Fruit fly (Drosophila melanogaster) whole organism, embryonic: Measurements from ENCODE around the gene Npc2a.

Experiments used
- Bdp1 ChIP-seq: fragments of 200-800 bp; sonication (Bioruptor generic); optimal IDR thresholded peaks from 3 replicates; lab custom pipeline; 2016; ENCODE audit warnings: missing biosample characterization, missing genetic modification characterization
- Bgb ChIP-seq: fragments of 200-800 bp; sonication (Bioruptor generic); IDR thresholded peaks from 2 replicates; pipeline ENCODE4 v1.3.6; 2022; ENCODE audit warnings: missing biosample characterization, missing genetic modification characterization; ENCODE audit not compliant: partially characterized antibody
- CG10462 ChIP-seq: fragments of 200-800 bp; sonication (Bioruptor generic); optimal IDR thresholded peaks from 2 replicates; lab custom pipeline; 2016; ENCODE audit warnings: missing biosample characterization, missing genetic modification characterization
- CG11723 ChIP-seq: fragments of 200-800 bp; sonication (Bioruptor generic); optimal IDR thresholded peaks from 2 replicates; lab custom pipeline; 2017; ENCODE audit warnings: missing biosample characterization, mild to moderate bottlenecking, missing genetic modification characterization
- CG13287 ChIP-seq: fragments of 200-800 bp; sonication (Bioruptor generic); IDR thresholded peaks from 2 replicates; pipeline ENCODE4 v1.3.6; 2022; ENCODE audit warnings: missing biosample characterization, missing genetic modification characterization; ENCODE audit not compliant: partially characterized antibody
- CG16813 ChIP-seq: fragments of 200-800 bp; sonication (Bioruptor generic); IDR thresholded peaks from 3 replicates; pipeline ENCODE4 v1.3.6; 2022; ENCODE audit warnings: missing biosample characterization, missing genetic modification characterization; ENCODE audit not compliant: partially characterized antibody
- CG17328 ChIP-seq: fragments of 200-800 bp; sonication (Bioruptor generic); IDR thresholded peaks from 2 replicates; pipeline ENCODE4 v1.3.6; 2022; ENCODE audit warnings: missing biosample characterization, missing genetic modification characterization
- CG30431 ChIP-seq: fragments of 200-800 bp; sonication (Bioruptor generic); optimal IDR thresholded peaks from 2 replicates; lab custom pipeline; 2017; ENCODE audit warnings: missing biosample characterization, missing genetic modification characterization
- CG42726 ChIP-seq: fragments of 200-800 bp; sonication (Bioruptor generic); IDR thresholded peaks from 2 replicates; pipeline ENCODE4 v1.3.6; 2022; ENCODE audit warnings: missing biosample characterization, missing genetic modification characterization; ENCODE audit not compliant: partially characterized antibody
- CG4328 ChIP-seq: fragments of 200-800 bp; sonication (Bioruptor generic); optimal IDR thresholded peaks from 3 replicates; lab custom pipeline; 2017; ENCODE audit warnings: missing biosample characterization, missing genetic modification reagents, missing genetic modification characterization
- CG4424 ChIP-seq: fragments of 200-800 bp; sonication (Bioruptor generic); optimal IDR thresholded peaks from 3 replicates; lab custom pipeline; 2016; ENCODE audit warnings: missing biosample characterization, missing genetic modification characterization
- CG4617 ChIP-seq: fragments of 200-800 bp; sonication (Bioruptor generic); optimal IDR thresholded peaks from 3 replicates; lab custom pipeline; 2016; ENCODE audit warnings: missing biosample characterization, missing genetic modification characterization, borderline replicate concordance
- CG6272 ChIP-seq: fragments of 200-800 bp; sonication (Bioruptor generic); IDR thresholded peaks from 2 replicates; pipeline ENCODE4 v1.3.6; 2022; ENCODE audit warnings: missing biosample characterization, missing genetic modification characterization
- CG6791 ChIP-seq: fragments of 200-800 bp; sonication (Bioruptor generic); IDR thresholded peaks from 3 replicates; pipeline ENCODE4 v1.3.6; 2022; ENCODE audit warnings: missing biosample characterization, missing genetic modification characterization; ENCODE audit not compliant: partially characterized antibody
- CG6813 ChIP-seq: fragments of 200-800 bp; sonication (Bioruptor generic); optimal IDR thresholded peaks from 2 replicates; lab custom pipeline; 2017; ENCODE audit warnings: missing biosample characterization, missing genetic modification characterization, mild to moderate bottlenecking, moderate library complexity, missing genetic modification reagents
- CG9817 ChIP-seq: fragments of 200-800 bp; sonication (Bioruptor generic); optimal IDR thresholded peaks from 2 replicates; lab custom pipeline; 2018; ENCODE audit warnings: missing biosample characterization, mild to moderate bottlenecking, missing genetic modification characterization, moderate library complexity
- CG9932 ChIP-seq: fragments of 200-800 bp; sonication (Bioruptor generic); IDR thresholded peaks from 2 replicates; pipeline ENCODE4 v1.3.6; 2022; ENCODE audit warnings: missing biosample characterization, missing genetic modification characterization
- CHES-1-like ChIP-seq: fragments of 200-800 bp; sonication (Bioruptor generic); optimal IDR thresholded peaks from 2 replicates; lab custom pipeline; 2016; ENCODE audit warnings: missing biosample characterization, missing genetic modification characterization
- Deaf1 ChIP-seq: fragments of 200-800 bp; optimal IDR thresholded peaks from 3 replicates; lab custom pipeline; 2019; ENCODE audit warnings: missing biosample characterization, mild to moderate bottlenecking, missing genetic modification characterization, moderate library complexity
- Med ChIP-seq: fragments of 200-800 bp; sonication (Bioruptor generic); peaks from one replicate; lab custom pipeline; 2016; ENCODE audit warnings: missing biosample characterization, missing genetic modification characterization, mild to moderate bottlenecking, inconsistent platforms, moderate library complexity
- NFAT ChIP-seq: fragments of 200-800 bp; sonication (Bioruptor generic); IDR thresholded peaks from 2 replicates; pipeline ENCODE4 v1.3.6; 2022; ENCODE audit warnings: missing biosample characterization, missing genetic modification characterization
- Opbp ChIP-seq: fragments of 200-800 bp; sonication (Bioruptor generic); IDR thresholded peaks from 3 replicates; pipeline ENCODE4 v1.3.6; 2022; ENCODE audit warnings: missing biosample characterization, missing genetic modification characterization; ENCODE audit not compliant: partially characterized antibody
- Pdp1 ChIP-seq, 2 experiments: fragments of 200-800 bp; sonication (Bioruptor generic); optimal IDR thresholded peaks; 3 replicates each; lab custom pipeline; 2016; ENCODE audit warnings: missing biosample characterization in 2 of 2, missing genetic modification characterization in 2 of 2, mild to moderate bottlenecking in 1 of 2, moderate library complexity in 1 of 2
- Scr ChIP-seq: fragments of 200-800 bp; sonication (Bioruptor generic); IDR thresholded peaks from 2 replicates; pipeline ENCODE4 v1.3.6; 2022; ENCODE audit warnings: missing biosample characterization, missing genetic modification characterization; ENCODE audit not compliant: partially characterized antibody
- Taf1 ChIP-seq: fragments of 200-800 bp; sonication (Bioruptor generic); IDR thresholded peaks from 2 replicates; pipeline ENCODE4 v1.3.6; 2022; ENCODE audit warnings: missing biosample characterization, missing genetic modification characterization
- YL-1 ChIP-seq: fragments of 200-800 bp; sonication (Bioruptor generic); optimal IDR thresholded peaks from 3 replicates; lab custom pipeline; 2017; ENCODE audit warnings: missing biosample characterization, mild to moderate bottlenecking, missing genetic modification characterization
- amos ChIP-seq: fragments of 200-800 bp; sonication (Bioruptor generic); IDR thresholded peaks from 2 replicates; pipeline ENCODE4 v1.3.6; 2022; ENCODE audit warnings: missing biosample characterization, missing genetic modification characterization; ENCODE audit not compliant: partially characterized antibody
- ase ChIP-seq: fragments of 200-800 bp; sonication (Bioruptor generic); IDR thresholded peaks from 3 replicates; pipeline ENCODE4 v1.3.6; 2022; ENCODE audit warnings: missing biosample characterization, missing genetic modification characterization
- bbx ChIP-seq: fragments of 200-800 bp; sonication (Bioruptor generic); IDR thresholded peaks from 2 replicates; pipeline ENCODE4 v1.3.6; 2022; ENCODE audit warnings: missing biosample characterization, missing genetic modification characterization; ENCODE audit not compliant: partially characterized antibody
- bsh ChIP-seq, 2 experiments: fragments of 200-800 bp; sonication (Bioruptor generic); optimal IDR thresholded peaks; 2 replicates each; lab custom pipeline; 2017 to 2018; ENCODE audit warnings: mild to moderate bottlenecking in 2 of 2, missing biosample characterization in 2 of 2, missing genetic modification characterization in 2 of 2, moderate library complexity in 1 of 2
- ci ChIP-seq: fragments of 200-800 bp; sonication (Bioruptor generic); IDR thresholded peaks from 3 replicates; pipeline ENCODE4 v1.3.6; 2022; ENCODE audit warnings: missing biosample characterization, missing genetic modification characterization
- croc ChIP-seq: fragments of 200-800 bp; sonication (Bioruptor generic); conservative IDR thresholded peaks from 3 replicates; pipeline ENCODE4 v1.3.6; 2022; ENCODE audit warnings: missing biosample characterization, missing genetic modification characterization
- emc ChIP-seq: fragments of 200-800 bp; sonication (Bioruptor generic); optimal IDR thresholded peaks from 2 replicates; lab custom pipeline; 2016; ENCODE audit warnings: missing biosample characterization, missing genetic modification characterization
- esg ChIP-seq: fragments of 200-800 bp; sonication (Bioruptor generic); conservative IDR thresholded peaks from 2 replicates; pipeline ENCODE4 v1.3.6; 2022; ENCODE audit warnings: missing biosample characterization, missing genetic modification characterization
- grn ChIP-seq: fragments of 200-800 bp; sonication (Bioruptor generic); optimal IDR thresholded peaks from 3 replicates; lab custom pipeline; 2017; ENCODE audit warnings: missing biosample characterization, missing genetic modification characterization
- kah ChIP-seq: fragments of 200-800 bp; sonication (Bioruptor generic); optimal IDR thresholded peaks from 2 replicates; lab custom pipeline; 2018; ENCODE audit warnings: missing biosample characterization, mild to moderate bottlenecking, missing genetic modification characterization
- knrl ChIP-seq: fragments of 200-800 bp; sonication (Bioruptor generic); IDR thresholded peaks from 3 replicates; pipeline ENCODE4 v1.3.6; 2022; ENCODE audit warnings: missing biosample characterization, missing genetic modification characterization; ENCODE audit not compliant: partially characterized antibody
- mam ChIP-seq: fragments of 200-800 bp; sonication (Bioruptor generic); optimal IDR thresholded peaks from 3 replicates; lab custom pipeline; 2016; ENCODE audit warnings: missing biosample characterization, missing genetic modification characterization
- nom ChIP-seq: fragments of 200-800 bp; sonication (Bioruptor generic); optimal IDR thresholded peaks from 2 replicates; lab custom pipeline; 2017; ENCODE audit warnings: missing biosample characterization, missing genetic modification characterization, mild to moderate bottlenecking, moderate library complexity, missing genetic modification reagents
- odd ChIP-seq: fragments of 200-800 bp; sonication (Bioruptor generic); optimal IDR thresholded peaks from 2 replicates; lab custom pipeline; 2017; ENCODE audit warnings: missing biosample characterization, mild to moderate bottlenecking, missing genetic modification characterization
- onecut ChIP-seq: fragments of 200-800 bp; sonication (Bioruptor generic); IDR thresholded peaks from 2 replicates; pipeline ENCODE4 v1.3.6; 2022; ENCODE audit warnings: missing biosample characterization, missing genetic modification characterization
- psq ChIP-seq: fragments of 200-800 bp; sonication (Bioruptor generic); optimal IDR thresholded peaks from 2 replicates; lab custom pipeline; 2017; ENCODE audit warnings: missing biosample characterization, missing genetic modification characterization
- scrt ChIP-seq: fragments of 200-800 bp; sonication (Bioruptor generic); optimal IDR thresholded peaks from 2 replicates; lab custom pipeline; 2018; ENCODE audit warnings: missing biosample characterization, mild to moderate bottlenecking, missing genetic modification characterization, moderate library complexity
- sima ChIP-seq: fragments of 200-800 bp; sonication (Bioruptor generic); optimal IDR thresholded peaks from 2 replicates; lab custom pipeline; 2016; ENCODE audit warnings: missing biosample characterization, missing genetic modification characterization
- tna ChIP-seq: fragments of 200-800 bp; sonication (Bioruptor generic); IDR thresholded peaks from 2 replicates; pipeline ENCODE4 v1.3.6; 2022; ENCODE audit warnings: missing biosample characterization, missing genetic modification characterization; ENCODE audit not compliant: partially characterized antibody
- toy ChIP-seq: fragments of 200-800 bp; sonication (Bioruptor generic); IDR thresholded peaks from 2 replicates; pipeline ENCODE4 v1.3.6; 2022; ENCODE audit warnings: missing biosample characterization, missing genetic modification characterization
- ttk ChIP-seq: fragments of 200-800 bp; sonication (Bioruptor generic); IDR thresholded peaks from 2 replicates; pipeline ENCODE4 v2.1.2; 2022; ENCODE audit warnings: missing biosample characterization, missing genetic modification characterization
- zen2 ChIP-seq: fragments of 200-800 bp; sonication (Bioruptor generic); IDR thresholded peaks from 3 replicates; pipeline ENCODE4 v1.3.6; 2022; ENCODE audit warnings: missing biosample characterization, missing genetic modification characterization; ENCODE audit not compliant: partially characterized antibody

Npc2a gene

dm6 chr2L:2011430-2011829, 23.3 kb downstream of the Npc2a start:
- TF ChIP-seq CG4617 (GFP tag; lab: Kevin White, UChicago) (no peak), bsh (GFP tag; optimal IDR thresholded peaks at IDR 0.05; lab: Kevin White, UChicago) (no peak), Deaf1 (peak; percentile 94), Taf1 (GFP tag; lab: Robert Waterston, UW) (no peak), toy (no peak), ttk (GFP tag; lab: Robert Waterston, UW) (no peak), CHES-1-like (GFP tag; lab: Kevin White, UChicago) (no peak), emc (GFP tag; lab: Kevin White, UChicago) (no peak), CG10462 (GFP tag; lab: Kevin White, UChicago) (no peak), CG17328 (GFP tag; lab: Robert Waterston, UW) (0 out of 2 replicates have a peak, but pooled peaks have one; percentile 11), CG13287 (GFP tag; lab: Robert Waterston, UW) (no peak), CG9817 (no peak), scrt (GFP tag; lab: Kevin White, UChicago) (peak; percentile 62), Med (no peak), esg (GFP tag; lab: Robert Waterston, UW) (no peak), kah (GFP tag; lab: Kevin White, UChicago) (no peak), CG11723 (no peak), psq (GFP tag; lab: Kevin White, UChicago) (no peak), YL-1 (GFP tag; lab: Kevin White, UChicago) (no peak), mam (GFP tag; lab: Kevin White, UChicago) (no peak), CG6813 (GFP tag; lab: Kevin White, UChicago) (no peak), CG4424 (GFP tag; lab: Kevin White, UChicago) (no peak), onecut (GFP tag; lab: Robert Waterston, UW) (peak; percentile 18; the same call in 1 of the 2 replicates), NFAT (0 out of 2 replicates have a peak, but pooled peaks have one; percentile 14)

DNA sequence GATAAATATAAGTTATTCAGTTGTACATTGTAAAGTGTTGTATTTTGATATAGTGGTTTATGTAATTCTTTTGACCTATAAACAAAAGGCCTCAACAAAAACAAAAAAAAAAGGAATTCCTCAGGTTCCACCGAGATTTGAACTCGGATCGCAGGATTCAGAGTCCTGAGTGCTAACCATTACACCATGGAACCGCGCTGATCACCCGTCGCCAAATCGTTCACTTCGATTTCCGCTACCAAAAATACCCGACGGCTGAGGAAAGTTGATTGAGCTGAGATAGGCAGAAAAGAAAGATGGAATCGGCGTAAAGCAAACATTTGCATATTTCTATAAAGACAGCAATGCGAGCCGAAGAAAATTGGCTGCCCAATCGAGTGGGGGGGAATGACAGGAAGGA, 25.0 kb downstream of the Npc2a start:
- TF ChIP-seq CG30431 (no peak), CG42726 (peak; percentile 58), knrl (GFP tag; lab: Robert Waterston, UW) (peak; percentile 41; the same call in 1 of the 3 replicates), sima (GFP tag; lab: Kevin White, UChicago) (no peak), grn (GFP tag; lab: Kevin White, UChicago) (peak; percentile 55), Bdp1 (GFP tag; lab: Kevin White, UChicago) (peak; percentile 98), bbx (peak; percentile 68; the same call in 1 of the 2 replicates), ci (GFP tag; lab: Robert Waterston, UW) (0 out of 3 replicates have a peak, but pooled peaks have one; percentile 32), tna (0 out of 2 replicates have a peak, but pooled peaks have one; percentile 7), CG16813 (GFP tag; lab: Robert Waterston, UW) (peak; percentile 78), CG9932 (GFP tag; lab: Robert Waterston, UW) (no peak), CG6791 (GFP tag; lab: Robert Waterston, UW) (peak; percentile 70; the same call in 2 of the 3 replicates), ase (GFP tag; lab: Robert Waterston, UW) (no peak), kah (GFP tag; lab: Kevin White, UChicago) (no peak), odd (no peak), croc (GFP tag; lab: Robert Waterston, UW) (no peak), Bgb (GFP tag; lab: Robert Waterston, UW) (peak; percentile 56; the same call in 1 of the 2 replicates), CG6272 (no peak), nom (GFP tag; lab: Kevin White, UChicago) (no peak), Opbp (GFP tag; lab: Robert Waterston, UW) (peak; percentile 73; the same call in 2 of the 3 replicates), zen2 (GFP tag; lab: Robert Waterston, UW) (0 out of 3 replicates have a peak, but pooled peaks have one; percentile 35), Scr (GFP tag; lab: Robert Waterston, UW) (peak; percentile 56), CG4328 (GFP tag; lab: Kevin White, UChicago) (no peak), amos (GFP tag; lab: Robert Waterston, UW) (peak; percentile 78; the same call in 1 of the 2 replicates), Pdp1 (GFP tag; optimal IDR thresholded peaks at IDR 0.05; lab: Kevin White, UChicago) (peak in 1 of 2 experiments; percentile 7)
